Fruit fly (Drosophila melanogaster): Measurements from ENCODE around the gene Reps.
A peak's percentile ranks its signal among the peaks of the same experiment; 100 is the strongest.

Gene Reps

dm6 chr2L:11065932-11066823, 40.3 kb downstream of the Reps start (continued):
- TF ChIP-seq CG12744 (GFP tag; optimal IDR thresholded peaks at IDR 0.05): no peak
- TF ChIP-seq fru (optimal IDR thresholded peaks at IDR 0.05): no peak
- no peak for TF ChIP-seq CG12219 (GFP tag; optimal IDR thresholded peaks at IDR 0.05)
- no peak for TF ChIP-seq repo (GFP tag; optimal IDR thresholded peaks at IDR 0.05)
- TF ChIP-seq esg (GFP tag; conservative IDR thresholded peaks at IDR 0.05): no peak
- TF ChIP-seq MESR4 (GFP tag; optimal IDR thresholded peaks at IDR 0.05): no peak
- TF ChIP-seq corto (GFP tag; optimal IDR thresholded peaks at IDR 0.05): no peak
- no peak for TF ChIP-seq Asciz (GFP tag; optimal IDR thresholded peaks at IDR 0.05)
- no peak for TF ChIP-seq Camta (GFP tag; optimal IDR thresholded peaks at IDR 0.05)
- TF ChIP-seq Mrtf (GFP tag; IDR thresholded peaks at IDR 0.05): no peak
- TF ChIP-seq kah (GFP tag; optimal IDR thresholded peaks at IDR 0.05): no peak
- TF ChIP-seq bigmax (GFP tag; optimal IDR thresholded peaks at IDR 0.05): no peak
- TF ChIP-seq zf30C (GFP tag; optimal IDR thresholded peaks at IDR 0.05): no peak
- no peak for TF ChIP-seq Atf3 (GFP tag; optimal IDR thresholded peaks at IDR 0.05)
- no peak for TF ChIP-seq CG42726 (GFP tag; IDR thresholded peaks at IDR 0.05; ENCODE audit: partially characterized antibody)
- TF ChIP-seq ap (GFP tag; IDR thresholded peaks at IDR 0.05): no peak
- no peak for TF ChIP-seq zen (tag; optimal IDR thresholded peaks at IDR 0.05)
- TF ChIP-seq cad (GFP tag; optimal IDR thresholded peaks at IDR 0.05): no peak
- TF ChIP-seq ewg (GFP tag; optimal IDR thresholded peaks at IDR 0.05): no peak
- TF ChIP-seq insv (GFP tag; optimal IDR thresholded peaks at IDR 0.05): no peak
- TF ChIP-seq cg (GFP tag; optimal IDR thresholded peaks at IDR 0.05): peak; percentile 73
- no peak for TF ChIP-seq CG13123 (GFP tag; optimal IDR thresholded peaks at IDR 0.05)
- no peak for TF ChIP-seq Dfd (GFP tag; optimal IDR thresholded peaks at IDR 0.05)
- TF ChIP-seq CG2116 (GFP tag; optimal IDR thresholded peaks at IDR 0.05): no peak
- no peak for TF ChIP-seq her (GFP tag; optimal IDR thresholded peaks at IDR 0.05)
- no peak for TF ChIP-seq pfk (GFP tag; optimal IDR thresholded peaks at IDR 0.05)
- TF ChIP-seq Sry-δ (GFP tag; optimal IDR thresholded peaks at IDR 0.05): no peak
- no peak for TF ChIP-seq CG17829 (tag; optimal IDR thresholded peaks at IDR 0.05)
- no peak for TF ChIP-seq pnt (GFP tag; optimal IDR thresholded peaks at IDR 0.05)
- TF ChIP-seq pb (GFP tag; optimal IDR thresholded peaks at IDR 0.05): no peak
- TF ChIP-seq CG18011 (GFP tag; optimal IDR thresholded peaks at IDR 0.05): no peak
- TF ChIP-seq shn (GFP tag; optimal IDR thresholded peaks at IDR 0.05): no peak
- no peak for TF ChIP-seq CG6254 (GFP tag; optimal IDR thresholded peaks at IDR 0.05)
- no peak for TF ChIP-seq CG8281 (tag; optimal IDR thresholded peaks at IDR 0.05)
- no peak for TF ChIP-seq pan (optimal IDR thresholded peaks at IDR 0.05)
- TF ChIP-seq pan (GFP tag; optimal IDR thresholded peaks at IDR 0.05 in 1 of 2, IDR thresholded peaks at IDR 0.05 in 1 of 2): no peak
- peak; percentile 66 for TF ChIP-seq CG2120 (GFP tag; optimal IDR thresholded peaks at IDR 0.05)
- TF ChIP-seq CG3407 (GFP tag; optimal IDR thresholded peaks at IDR 0.05): no peak
- TF ChIP-seq knrl (GFP tag; IDR thresholded peaks at IDR 0.05; ENCODE audit: partially characterized antibody): no peak
- TF ChIP-seq Hand (GFP tag; optimal IDR thresholded peaks at IDR 0.05): no peak
- TF ChIP-seq CG2129 (GFP tag; IDR thresholded peaks at IDR 0.05; ENCODE audit: partially characterized antibody): no peak
- TF ChIP-seq CG8765 (GFP tag; IDR thresholded peaks at IDR 0.05): no peak
- TF ChIP-seq pho (GFP tag; optimal IDR thresholded peaks at IDR 0.05): no peak
- no peak for TF ChIP-seq CG7556 (GFP tag; optimal IDR thresholded peaks at IDR 0.05)
- TF ChIP-seq CG17361 (GFP tag; IDR thresholded peaks at IDR 0.05): no peak
- TF ChIP-seq CG11085 (GFP tag; IDR thresholded peaks at IDR 0.05): no peak
- TF ChIP-seq CG15514 (GFP tag; optimal IDR thresholded peaks at IDR 0.05): peak; percentile 11
- TF ChIP-seq YL-1 (GFP tag; optimal IDR thresholded peaks at IDR 0.05): no peak
- no peak for TF ChIP-seq tap (tag; optimal IDR thresholded peaks at IDR 0.05)
- no peak for TF ChIP-seq Dad (GFP tag; optimal IDR thresholded peaks at IDR 0.05)

Measured in whole organism, embryonic.